Fruit fly (Drosophila melanogaster): ENCODE results near the gene Tsp.

The Tsp gene

DNA sequence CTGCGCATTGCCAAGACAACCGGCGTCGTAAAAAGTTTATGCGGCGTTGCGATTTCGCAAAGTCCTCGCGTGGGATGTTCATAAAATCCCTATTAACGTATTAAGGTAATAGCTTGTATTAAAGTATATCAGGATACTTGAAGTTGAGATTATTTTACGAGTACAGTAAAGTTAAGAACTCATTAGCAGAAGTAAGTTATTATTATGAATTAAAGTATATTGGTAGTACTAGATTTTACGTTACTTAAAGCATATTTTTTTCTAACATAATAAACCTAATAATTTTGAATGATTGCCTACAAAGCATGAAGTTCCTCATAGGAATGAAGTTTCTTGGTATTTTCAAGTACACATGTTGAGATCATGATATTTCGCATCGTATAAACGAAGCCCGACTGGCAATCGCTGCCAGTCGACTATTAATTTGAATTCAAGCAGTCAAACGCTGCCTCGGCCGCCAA is 15.1 kb downstream of the Tsp start (continued):
- TF ChIP-seq pan (optimal IDR thresholded peaks at IDR 0.05) (no peak), pan (GFP tag; optimal IDR thresholded peaks at IDR 0.05 in 1 of 2, IDR thresholded peaks at IDR 0.05 in 1 of 2) (no peak), Hr78 (GFP tag; optimal IDR thresholded peaks at IDR 0.05) (peak in 1 of 2 experiments; percentile 22), CG2678 (tag; optimal IDR thresholded peaks at IDR 0.05) (peak; percentile 73), sens (GFP tag) (peak; percentile 90), so (GFP tag; IDR thresholded peaks at IDR 0.05) (no peak), CG4282 (GFP tag; optimal IDR thresholded peaks at IDR 0.05) (no peak), Six4 (GFP tag; optimal IDR thresholded peaks at IDR 0.05) (peak; percentile 41), CG13775 (GFP tag; optimal IDR thresholded peaks at IDR 0.05) (peak; percentile 41), CG17385 (GFP tag; optimal IDR thresholded peaks at IDR 0.05) (peak; percentile 59), CG17361 (GFP tag; IDR thresholded peaks at IDR 0.05) (peak; percentile 83), NC2α (GFP tag; optimal IDR thresholded peaks at IDR 0.05) (no peak), org-1 (GFP tag; optimal IDR thresholded peaks at IDR 0.05) (peak; percentile 36), luna (GFP tag; optimal IDR thresholded peaks at IDR 0.05) (no peak), gsb (GFP tag; IDR thresholded peaks at IDR 0.05) (no peak), CG30403 (GFP tag; optimal IDR thresholded peaks at IDR 0.05) (peak; percentile 70), fd96Cb (tag; optimal IDR thresholded peaks at IDR 0.05) (peak; percentile 46), zen (tag; optimal IDR thresholded peaks at IDR 0.05) (no peak), vfl (GFP tag; optimal IDR thresholded peaks at IDR 0.05) (no peak), CG1233 (GFP tag; optimal IDR thresholded peaks at IDR 0.05) (peak; percentile 38), odd (GFP tag; optimal IDR thresholded peaks at IDR 0.05) (peak; percentile 50), BtbVII (GFP tag; optimal IDR thresholded peaks at IDR 0.05) (peak; percentile 57), btn (GFP tag; optimal IDR thresholded peaks at IDR 0.05) (no peak), zfh2 (GFP tag; optimal IDR thresholded peaks at IDR 0.05) (peak; percentile 0), CG3838 (GFP tag; optimal IDR thresholded peaks at IDR 0.05) (no peak), CG13624 (GFP tag; optimal IDR thresholded peaks at IDR 0.05) (no peak), CG8089 (GFP tag; optimal IDR thresholded peaks at IDR 0.05) (peak; percentile 10), CG10274 (GFP tag; optimal IDR thresholded peaks at IDR 0.05) (no peak), dmrt99B (tag; optimal IDR thresholded peaks at IDR 0.05) (peak; percentile 75), HHEX (GFP tag; optimal IDR thresholded peaks at IDR 0.05) (peak; percentile 30), CG3407 (GFP tag; optimal IDR thresholded peaks at IDR 0.05) (no peak), onecut (GFP tag; IDR thresholded peaks at IDR 0.05) (0 out of 2 replicates have a peak, but pooled peaks have one; percentile 21), dysf (GFP tag; IDR thresholded peaks at IDR 0.05) (0 out of 3 replicates have a peak, but pooled peaks have one; percentile 39), Dll (GFP tag; IDR thresholded peaks at IDR 0.05; ENCODE audit: partially characterized antibody) (no peak), Awh (GFP tag; IDR thresholded peaks at IDR 0.05) (no peak), grn (GFP tag; optimal IDR thresholded peaks at IDR 0.05) (no peak), CG18011 (GFP tag; optimal IDR thresholded peaks at IDR 0.05) (no peak), Xrp1 (GFP tag; IDR thresholded peaks at IDR 0.05) (peak; percentile 55; the same call in 1 of the 2 replicates), Hmx (GFP tag; optimal IDR thresholded peaks at IDR 0.05) (no peak), CG7372 (GFP tag; IDR thresholded peaks at IDR 0.05) (no peak), bab2 (GFP tag; optimal IDR thresholded peaks at IDR 0.05) (no peak), CG12659 (GFP tag; optimal IDR thresholded peaks at IDR 0.05) (peak; percentile 50), CG17186 (GFP tag; optimal IDR thresholded peaks at IDR 0.05) (no peak), Ada2b (GFP tag; IDR thresholded peaks at IDR 0.05) (peak; percentile 29; the same call in 1 of the 2 replicates), chm (GFP tag; IDR thresholded peaks at IDR 0.05) (no peak), gfzf (GFP tag; optimal IDR thresholded peaks at IDR 0.05) (no peak), CG12744 (GFP tag; optimal IDR thresholded peaks at IDR 0.05) (no peak), jigr1 (GFP tag; IDR thresholded peaks at IDR 0.05) (no peak), CG11696 (GFP tag; IDR thresholded peaks at IDR 0.05) (no peak), Rfx (GFP tag; IDR thresholded peaks at IDR 0.05) (no peak), oc (tag; optimal IDR thresholded peaks at IDR 0.05) (no peak), CG5245 (GFP tag; optimal IDR thresholded peaks at IDR 0.05) (no peak)
